Fruit fly (Drosophila melanogaster): ENCODE data around the gene COX8.

COX8 gene

DNA sequence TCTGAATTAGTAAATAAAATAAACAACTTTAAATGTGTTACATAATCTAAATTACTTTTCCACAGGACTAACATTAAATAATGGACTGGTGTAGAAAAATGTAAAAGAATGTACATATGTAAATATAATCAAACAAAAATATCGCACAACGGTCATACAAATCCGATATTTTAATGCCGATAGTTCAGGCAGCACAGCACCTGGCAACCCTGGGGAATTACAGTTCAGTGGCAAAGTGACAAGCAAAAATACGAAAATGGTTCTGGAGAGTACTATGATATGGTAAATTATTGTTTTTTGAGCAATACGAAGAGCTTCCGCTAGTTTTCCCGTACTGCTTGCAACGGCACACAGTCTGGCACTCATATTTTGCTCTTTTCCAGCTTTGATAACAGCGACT is 2.4 kb downstream of the COX8 start, which contains the start of gene Rpn10 (continued):
- TF ChIP-seq CG15696 (tag; optimal IDR thresholded peaks at IDR 0.05) (no peak), CG2712 (tag; optimal IDR thresholded peaks at IDR 0.05) (peak; percentile 53), CG13123 (GFP tag; optimal IDR thresholded peaks at IDR 0.05) (no peak), chn (GFP tag; optimal IDR thresholded peaks at IDR 0.05) (peak; percentile 40), CG2116 (GFP tag; optimal IDR thresholded peaks at IDR 0.05) (peak; percentile 54), Hmx (GFP tag; optimal IDR thresholded peaks at IDR 0.05) (no peak), CG16779 (GFP tag; IDR thresholded peaks at IDR 0.05) (no peak), gt (GFP tag; IDR thresholded peaks at IDR 0.05) (no peak), zfh2 (GFP tag; optimal IDR thresholded peaks at IDR 0.05) (peak; percentile 27), CG1529 (GFP tag; optimal IDR thresholded peaks at IDR 0.05) (no peak), CG10209 (GFP tag; optimal IDR thresholded peaks at IDR 0.05) (no peak), gcm2 (GFP tag; optimal IDR thresholded peaks at IDR 0.05) (no peak), zf30C (GFP tag; optimal IDR thresholded peaks at IDR 0.05) (peak; percentile 78), CG4820 (GFP tag; optimal IDR thresholded peaks at IDR 0.05) (no peak), unc-4 (GFP tag; IDR thresholded peaks at IDR 0.05; ENCODE audit: partially characterized antibody) (peak; percentile 97), Lhr (GFP tag; optimal IDR thresholded peaks at IDR 0.05) (peak; percentile 73), CG30020 (tag; optimal IDR thresholded peaks at IDR 0.05) (peak; percentile 85), CG5180 (GFP tag; optimal IDR thresholded peaks at IDR 0.05) (no peak), Side (GFP tag; optimal IDR thresholded peaks at IDR 0.05) (peak; percentile 20), bab2 (GFP tag; optimal IDR thresholded peaks at IDR 0.05) (no peak), sens (GFP tag) (peak; percentile 46), ase (GFP tag; IDR thresholded peaks at IDR 0.05) (no peak), grau (tag; optimal IDR thresholded peaks at IDR 0.05) (no peak), Dip3 (GFP tag; optimal IDR thresholded peaks at IDR 0.05) (peak; percentile 21), CG32772 (GFP tag; IDR thresholded peaks at IDR 0.05) (no peak), tgo (GFP tag; IDR thresholded peaks at IDR 0.05) (no peak), CG13424 (tag; optimal IDR thresholded peaks at IDR 0.05) (peak; percentile 44), pnt (GFP tag; optimal IDR thresholded peaks at IDR 0.05) (no peak), CG4404 (GFP tag; IDR thresholded peaks at IDR 0.05) (no peak), Taf1 (GFP tag; IDR thresholded peaks at IDR 0.05) (no peak), B-H2 (GFP tag; optimal IDR thresholded peaks at IDR 0.05) (peak; percentile 46), kni (GFP tag; optimal IDR thresholded peaks at IDR 0.05) (no peak), CG6254 (GFP tag; optimal IDR thresholded peaks at IDR 0.05) (peak; percentile 8), CG15514 (GFP tag; optimal IDR thresholded peaks at IDR 0.05) (peak; percentile 80), mld (GFP tag; IDR thresholded peaks at IDR 0.05; ENCODE audit: partially characterized antibody) (peak; percentile 93), CG2199 (GFP tag; IDR thresholded peaks at IDR 0.05) (0 out of 3 replicates have a peak, but pooled peaks have one; percentile 74), pan (optimal IDR thresholded peaks at IDR 0.05) (no peak), pan (GFP tag; optimal IDR thresholded peaks at IDR 0.05 in 1 of 2, IDR thresholded peaks at IDR 0.05 in 1 of 2) (no peak), dpn (GFP tag; optimal IDR thresholded peaks at IDR 0.05) (peak in 1 of 2 experiments; percentile 28), CG1602 (GFP tag; optimal IDR thresholded peaks at IDR 0.05) (peak; percentile 23), hth (optimal IDR thresholded peaks at IDR 0.05) (no peak), CG6654 (GFP tag; optimal IDR thresholded peaks at IDR 0.05) (no peak), Opbp (GFP tag; IDR thresholded peaks at IDR 0.05; ENCODE audit: partially characterized antibody) (peak; percentile 98), oc (tag; optimal IDR thresholded peaks at IDR 0.05) (no peak), Six4 (GFP tag; optimal IDR thresholded peaks at IDR 0.05) (no peak), CG2129 (GFP tag; IDR thresholded peaks at IDR 0.05; ENCODE audit: partially characterized antibody) (peak; percentile 93), CG3407 (GFP tag; optimal IDR thresholded peaks at IDR 0.05) (no peak), CG8765 (GFP tag; IDR thresholded peaks at IDR 0.05) (no peak), CG3163 (GFP tag; optimal IDR thresholded peaks at IDR 0.05) (no peak), Spps (tag; optimal IDR thresholded peaks at IDR 0.05) (no peak), E2f2 (GFP tag; IDR thresholded peaks at IDR 0.05) (peak; percentile 58), CG11085 (GFP tag; IDR thresholded peaks at IDR 0.05) (no peak)

Measured in whole organism, embryonic.